Worm (Caenorhabditis elegans) whole organism, L4 larva: ENCODE measurements around the gene viro-2.

Experiments used
- F10B5.3 ChIP-seq: sonication (generic microtip); optimal IDR thresholded peaks from 2 replicates; lab custom pipeline; 2016; ENCODE audit warnings: mild to moderate bottlenecking, missing genetic modification characterization, missing compliant biosample characterization
- F44E2.7 ChIP-seq: fragments of 200-800 bp; sonication (Bioruptor generic); IDR thresholded peaks from 2 replicates; pipeline ENCODE4 v2.1.2; 2022; ENCODE audit warnings: missing genetic modification characterization, missing compliant biosample characterization
- F49E8.2 ChIP-seq: sonication (generic microtip); optimal IDR thresholded peaks from 2 replicates; lab custom pipeline; 2016; ENCODE audit warnings: missing compliant biosample characterization, mild to moderate bottlenecking, missing genetic modification characterization, borderline replicate concordance
- R02D3.7 ChIP-seq: fragments of 150-350 bp; sonication (generic microtip); optimal IDR thresholded peaks from 3 replicates; lab custom pipeline; 2014; ENCODE audit warnings: missing biosample characterization, missing genetic modification characterization
- T26A8.4 ChIP-seq: fragments of 200-800 bp; sonication (Bioruptor generic); IDR thresholded peaks from 2 replicates; pipeline ENCODE4 v1.3.6; 2022; ENCODE audit warnings: missing genetic modification characterization, missing compliant biosample characterization
- Y105C5A.15 ChIP-seq: fragments of 200-800 bp; sonication (Bioruptor generic); IDR thresholded peaks from 2 replicates; pipeline ENCODE4 v1.3.6; 2022; ENCODE audit warnings: missing genetic modification characterization, missing compliant biosample characterization
- Y48G9A.11 ChIP-seq: fragments of 200-800 bp; sonication (Bioruptor generic); IDR thresholded peaks from 2 replicates; pipeline ENCODE4 v1.3.6; 2022; ENCODE audit warnings: missing genetic modification reagents, missing genetic modification characterization, missing compliant biosample characterization
- Y5F2A.4 ChIP-seq: fragments of 200-800 bp; sonication (Bioruptor generic); optimal IDR thresholded peaks from 2 replicates; lab custom pipeline; 2018; ENCODE audit warnings: mild to moderate bottlenecking, missing genetic modification characterization, missing compliant biosample characterization
- Y75B8A.6 ChIP-seq: fragments of 200-800 bp; sonication (Bioruptor generic); IDR thresholded peaks from 2 replicates; pipeline ENCODE4 v1.3.6; 2022; ENCODE audit warnings: missing genetic modification reagents, missing genetic modification characterization, missing compliant biosample characterization
- aly-2 ChIP-seq: sonication (generic microtip); optimal IDR thresholded peaks from 2 replicates; lab custom pipeline; 2018; ENCODE audit warnings: missing biosample characterization, missing genetic modification characterization
- ama-1 ChIP-seq: fragments of 150-350 bp; optimal IDR thresholded peaks from 2 replicates; lab custom pipeline; 2014; ENCODE audit warnings: inconsistent platforms, mixed read lengths
- arid-1 ChIP-seq: fragments of 200-800 bp; sonication (Bioruptor generic); conservative IDR thresholded peaks from 2 replicates; pipeline ENCODE4 v1.3.6; 2022; ENCODE audit warnings: missing genetic modification reagents, missing genetic modification characterization, missing compliant biosample characterization
- attf-4 ChIP-seq: sonication (generic microtip); optimal IDR thresholded peaks from 3 replicates; lab custom pipeline; 2017; ENCODE audit warnings: missing biosample characterization, missing genetic modification characterization
- ceh-32 ChIP-seq: sonication (generic microtip); optimal IDR thresholded peaks from 2 replicates; lab custom pipeline; 2016; ENCODE audit warnings: mild to moderate bottlenecking, missing genetic modification characterization, missing compliant biosample characterization; ENCODE audit not compliant: poor library complexity
- ceh-62 ChIP-seq: sonication (generic microtip); optimal IDR thresholded peaks from 2 replicates; lab custom pipeline; 2017; ENCODE audit warnings: missing biosample characterization, missing genetic modification characterization
- cey-2 ChIP-seq: sonication (generic microtip); optimal IDR thresholded peaks from 3 replicates; lab custom pipeline; 2017; ENCODE audit warnings: missing genetic modification characterization, mild to moderate bottlenecking, missing compliant biosample characterization, antibody characterized with exemption, borderline replicate concordance; ENCODE audit not compliant: insufficient read depth
- daf-16 ChIP-seq, 3 experiments: sonication (generic microtip); optimal IDR thresholded peaks; 2 replicates each; lab custom pipeline; 2016 to 2017; ENCODE audit warnings: missing genetic modification characterization in 3 of 3, missing genetic modification reagents in 3 of 3, mild to moderate bottlenecking in 2 of 3, missing compliant biosample characterization in 2 of 3, missing biosample characterization in 1 of 3, moderate library complexity in 1 of 3
- dmd-6 ChIP-seq: fragments of 200-800 bp; sonication (Bioruptor generic); IDR thresholded peaks from 2 replicates; pipeline ENCODE4 v1.3.6; 2022; ENCODE audit warnings: missing genetic modification reagents, missing genetic modification characterization, missing compliant biosample characterization
- dpl-1 ChIP-seq: fragments of 150-350 bp; optimal IDR thresholded peaks from 2 replicates; lab custom pipeline; 2014; ENCODE audit warnings: missing biosample characterization, missing genetic modification reagents, missing genetic modification characterization
- dve-1 ChIP-seq: sonication (generic microtip); optimal IDR thresholded peaks from 2 replicates; lab custom pipeline; 2017; ENCODE audit warnings: antibody characterized with exemption, mild to moderate bottlenecking, missing genetic modification characterization, missing compliant biosample characterization; ENCODE audit not compliant: insufficient read depth
- egl-27 ChIP-seq: sonication (generic microtip); optimal IDR thresholded peaks from 3 replicates; lab custom pipeline; 2017; ENCODE audit warnings: missing biosample characterization, missing genetic modification reagents, missing genetic modification characterization
- gei-8 ChIP-seq: fragments of 200-800 bp; sonication (Bioruptor generic); optimal IDR thresholded peaks from 2 replicates; lab custom pipeline; 2018; ENCODE audit warnings: mild to moderate bottlenecking, missing genetic modification characterization, missing compliant biosample characterization
- hlh-11 ChIP-seq: fragments of 200-800 bp; sonication (Bioruptor generic); optimal IDR thresholded peaks from 2 replicates; lab custom pipeline; 2018; ENCODE audit warnings: mild to moderate bottlenecking, missing genetic modification characterization, missing compliant biosample characterization
- hlh-30 ChIP-seq: sonication (generic microtip); optimal IDR thresholded peaks from 2 replicates; lab custom pipeline; 2017; ENCODE audit warnings: antibody characterized with exemption, mild to moderate bottlenecking, missing genetic modification characterization, missing compliant biosample characterization; ENCODE audit not compliant: insufficient read depth
- jun-1 ChIP-seq: fragments of 150-350 bp; optimal IDR thresholded peaks from 2 replicates; lab custom pipeline; 2014; ENCODE audit warnings: missing biosample characterization, missing genetic modification reagents, missing genetic modification characterization
- lin-1 ChIP-seq: fragments of 200-800 bp; sonication (Bioruptor generic); IDR thresholded peaks from 2 replicates; pipeline ENCODE4 v1.3.6; 2022; ENCODE audit warnings: missing genetic modification reagents, missing genetic modification characterization, missing compliant biosample characterization
- lin-29 ChIP-seq: fragments of 200-800 bp; sonication (Bioruptor generic); IDR thresholded peaks from 2 replicates; pipeline ENCODE4 v1.3.6; 2022; ENCODE audit warnings: missing genetic modification reagents, missing genetic modification characterization, missing compliant biosample characterization
- lsy-2 ChIP-seq, 2 experiments: fragments of 150-350 bp in 1 of 2; sonication (generic microtip) in 1 of 2; optimal IDR thresholded peaks; 2 replicates each; lab custom pipeline; 2014 to 2017; ENCODE audit warnings: missing biosample characterization in 2 of 2, missing genetic modification characterization in 2 of 2
- madf-9 ChIP-seq: fragments of 200-800 bp; sonication (Bioruptor generic); conservative IDR thresholded peaks from 2 replicates; pipeline ENCODE4 v1.3.6; 2022; ENCODE audit warnings: missing genetic modification reagents, missing genetic modification characterization, missing compliant biosample characterization
- mep-1 ChIP-seq: fragments of 150-350 bp; sonication (generic microtip); optimal IDR thresholded peaks from 3 replicates; lab custom pipeline; 2014; ENCODE audit warnings: missing biosample characterization, missing genetic modification characterization
- mxl-2 ChIP-seq: fragments of 200-800 bp; sonication (Bioruptor generic); conservative IDR thresholded peaks from 2 replicates; pipeline ENCODE4 v1.3.6; 2022; ENCODE audit warnings: missing genetic modification reagents, missing genetic modification characterization, missing compliant biosample characterization
- mxl-3 ChIP-seq: fragments of 200-800 bp; sonication (Bioruptor generic); optimal IDR thresholded peaks from 2 replicates; lab custom pipeline; 2018; ENCODE audit warnings: mild to moderate bottlenecking, missing genetic modification characterization, missing compliant biosample characterization
- nhr-102 ChIP-seq: sonication (generic microtip); optimal IDR thresholded peaks from 2 replicates; lab custom pipeline; 2016; ENCODE audit warnings: mild to moderate bottlenecking, missing genetic modification characterization, moderate library complexity, missing compliant biosample characterization
- nhr-111 ChIP-seq: fragments of 200-800 bp; sonication (Bioruptor generic); optimal IDR thresholded peaks from 2 replicates; lab custom pipeline; 2018; ENCODE audit warnings: mild to moderate bottlenecking, missing genetic modification characterization, missing compliant biosample characterization
- nhr-237 ChIP-seq: sonication (generic microtip); optimal IDR thresholded peaks from 2 replicates; lab custom pipeline; 2017; ENCODE audit warnings: missing biosample characterization, missing genetic modification characterization
- nhr-25 ChIP-seq: sonication (generic microtip); optimal IDR thresholded peaks from 2 replicates; lab custom pipeline; 2017; ENCODE audit warnings: missing genetic modification characterization, mild to moderate bottlenecking, missing compliant biosample characterization, antibody characterized with exemption, moderate library complexity, borderline replicate concordance; ENCODE audit not compliant: insufficient read depth
- nhr-28 ChIP-seq: fragments of 150-350 bp; optimal IDR thresholded peaks from 2 replicates; lab custom pipeline; 2014; ENCODE audit warnings: missing biosample characterization, missing genetic modification characterization
- nhr-48 ChIP-seq: sonication (generic microtip); optimal IDR thresholded peaks from 2 replicates; lab custom pipeline; 2016; ENCODE audit warnings: mild to moderate bottlenecking, missing genetic modification characterization, missing compliant biosample characterization
- nhr-77 ChIP-seq: fragments of 150-350 bp; optimal IDR thresholded peaks from 2 replicates; lab custom pipeline; 2014; ENCODE audit warnings: missing biosample characterization, missing genetic modification characterization
- php-3 ChIP-seq: fragments of 200-800 bp; sonication (Bioruptor generic); IDR thresholded peaks from 2 replicates; pipeline ENCODE4 v1.3.6; 2022; ENCODE audit warnings: missing genetic modification reagents, missing genetic modification characterization, missing compliant biosample characterization
- rbr-2 ChIP-seq: sonication (generic microtip); optimal IDR thresholded peaks from 2 replicates; lab custom pipeline; 2016; ENCODE audit warnings: missing genotype, missing genetic modification characterization, missing compliant biosample characterization
- skn-1 ChIP-seq: fragments of 150-350 bp; optimal IDR thresholded peaks from 2 replicates; lab custom pipeline; 2014; ENCODE audit warnings: missing biosample characterization, missing genetic modification characterization
- snpc-4 ChIP-seq: fragments of 150-350 bp; optimal IDR thresholded peaks from 2 replicates; lab custom pipeline; 2014; ENCODE audit warnings: missing biosample characterization, missing genetic modification characterization
- spr-1 ChIP-seq: sonication (generic microtip); optimal IDR thresholded peaks from 2 replicates; lab custom pipeline; 2016; ENCODE audit warnings: mild to moderate bottlenecking, missing genetic modification characterization, missing compliant biosample characterization
- tra-1 ChIP-seq: fragments of 200-800 bp; sonication (Bioruptor generic); IDR thresholded peaks from 2 replicates; pipeline ENCODE4 v1.3.6; 2022; ENCODE audit warnings: missing genetic modification reagents, missing genetic modification characterization, missing compliant biosample characterization
- unc-130 ChIP-seq: sonication (generic microtip); optimal IDR thresholded peaks from 2 replicates; lab custom pipeline; 2016; ENCODE audit warnings: missing genetic modification reagents, missing genetic modification characterization, missing compliant biosample characterization

Gene viro-2

ce11 chrIII:7153747-7154238, 25.1 kb downstream of the viro-2 start, which contains the start of gene ogt-1 (continued):
- no peak for TF ChIP-seq F49E8.2 (tag; lab: Kevin White, UChicago)
- TF ChIP-seq T26A8.4 (GFP tag; lab: Robert Waterston, UW) = peak; percentile 80
- TF ChIP-seq unc-130 (GFP tag; lab: Kevin White, UChicago) = no peak
- peak; percentile 75 for TF ChIP-seq nhr-48 (tag; lab: Kevin White, UChicago)
- TF ChIP-seq nhr-102 (tag; lab: Kevin White, UChicago) = peak; percentile 34
- TF ChIP-seq madf-9 (GFP tag; lab: Robert Waterston, UW) = peak; percentile 25; the same call in 1 of the 2 replicates
- TF ChIP-seq attf-4 = no peak
- peak; percentile 35 for TF ChIP-seq nhr-25
- TF ChIP-seq ceh-62 (tag; lab: Kevin White, UChicago) = no peak
- TF ChIP-seq ceh-32 (tag; lab: Kevin White, UChicago) = no peak
- TF ChIP-seq lsy-2 (tag; optimal IDR thresholded peaks at IDR 0.05; lab: Kevin White, UChicago) = peak; percentile 75 to 92
- no peak for TF ChIP-seq Y48G9A.11 (GFP tag; lab: Robert Waterston, UW)
- peak; percentile 85 for TF ChIP-seq rbr-2 (tag; lab: Kevin White, UChicago)
- no peak for TF ChIP-seq snpc-4 (tag; lab: Kevin White, UChicago)
- no peak for TF ChIP-seq lin-29 (GFP tag; lab: Robert Waterston, UW)
- TF ChIP-seq gei-8 = no peak
- TF ChIP-seq hlh-11 (tag; lab: Kevin White, UChicago) = peak; percentile 89
- no peak for TF ChIP-seq Y105C5A.15
- TF ChIP-seq nhr-28 (tag; lab: Kevin White, UChicago) = peak; percentile 65
- TF ChIP-seq spr-1 = peak; percentile 33
- TF ChIP-seq egl-27 (tag; lab: Kevin White, UChicago) = no peak
- no peak for TF ChIP-seq R02D3.7 (tag; lab: Kevin White, UChicago)
- no peak for TF ChIP-seq F44E2.7
- TF ChIP-seq lin-1 (GFP tag; lab: Robert Waterston, UW) = peak; percentile 31; the same call in 1 of the 2 replicates
- TF ChIP-seq Y75B8A.6 = no peak
- TF ChIP-seq, all 104 proteins: peak for 47

- no peak for TF ChIP-seq mxl-2 (GFP tag; lab: Robert Waterston, UW)
- peak; percentile 48 for TF ChIP-seq hlh-11 (tag; lab: Kevin White, UChicago)
- peak; percentile 71 for TF ChIP-seq dve-1 (tag; lab: Kevin White, UChicago)
- TF ChIP-seq nhr-77 (tag; lab: Kevin White, UChicago) = peak; percentile 25
- TF ChIP-seq mep-1 (tag; lab: Kevin White, UChicago) = peak; percentile 9
- TF ChIP-seq daf-16 (GFP tag; optimal IDR thresholded peaks at IDR 0.05; lab: Kevin White, UChicago) = no peak
- TF ChIP-seq daf-16 (tag; optimal IDR thresholded peaks at IDR 0.05; lab: Kevin White, UChicago) = peak; percentile 38
- TF ChIP-seq lsy-2 (tag; optimal IDR thresholded peaks at IDR 0.05; lab: Kevin White, UChicago) = peak in 1 of 2 experiments; percentile 15
- TF ChIP-seq nhr-28 (tag; lab: Kevin White, UChicago) = peak; percentile 49
- TF ChIP-seq hlh-30 (tag; lab: Kevin White, UChicago) = peak; percentile 46
- no peak for TF ChIP-seq dpl-1
- peak; percentile 38 for TF ChIP-seq dmd-6 (GFP tag; lab: Robert Waterston, UW)
- no peak for TF ChIP-seq aly-2 (tag; lab: Kevin White, UChicago)
- TF ChIP-seq php-3 (GFP tag; lab: Robert Waterston, UW) = peak; percentile 52; the same call in 1 of the 2 replicates
These were observed 25.8 kb downstream of the viro-2 start for ce11 chrIII:7154526-7154925.

DNA sequence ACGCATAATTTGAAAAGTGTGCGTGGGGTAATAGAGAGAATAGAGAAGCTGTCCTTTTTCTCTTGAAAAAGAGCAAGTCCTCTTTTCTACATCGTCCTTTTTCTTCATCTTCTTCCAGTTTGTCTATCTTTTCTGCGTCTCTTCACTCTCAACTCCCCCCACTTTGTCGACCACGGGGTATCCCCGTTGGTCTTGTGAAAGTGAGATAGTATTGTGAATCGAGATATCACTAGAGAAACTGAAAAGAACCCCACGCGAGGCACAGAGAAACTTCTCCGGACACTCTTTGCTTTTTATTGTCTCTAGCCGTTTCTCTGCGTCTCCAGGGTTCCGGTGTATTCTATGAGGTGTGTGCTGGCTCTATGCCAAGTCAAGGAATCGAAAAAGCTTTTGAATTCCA, 26.9 kb downstream of the viro-2 start:
- TF ChIP-seq skn-1 (tag; lab: Kevin White, UChicago) (no peak), ceh-32 (tag; lab: Kevin White, UChicago) (peak; percentile 43), tra-1 (peak; percentile 63), Y5F2A.4 (peak; percentile 26), nhr-237 (tag; lab: Kevin White, UChicago) (peak; percentile 2), F10B5.3 (tag; lab: Kevin White, UChicago) (no peak), ama-1 (lab: Kevin White, UChicago) (peak; percentile 90), T26A8.4 (GFP tag; lab: Robert Waterston, UW) (peak; percentile 89), Y105C5A.15 (no peak), daf-16 (GFP tag; optimal IDR thresholded peaks at IDR 0.05; lab: Kevin White, UChicago) (peak; percentile 52 to 75), daf-16 (tag; optimal IDR thresholded peaks at IDR 0.05; lab: Kevin White, UChicago) (peak; percentile 82), mxl-3 (peak; percentile 66), unc-130 (GFP tag; lab: Kevin White, UChicago) (no peak), cey-2 (tag; lab: Kevin White, UChicago) (no peak), nhr-111 (GFP tag; lab: Kevin White, UChicago) (no peak), jun-1 (tag; lab: Kevin White, UChicago) (peak; percentile 82), arid-1 (GFP tag; lab: Robert Waterston, UW) (peak; percentile 60)
